Fruit fly (Drosophila melanogaster): ENCODE results near the gene Gr61a.

Gr61a gene

DNA sequence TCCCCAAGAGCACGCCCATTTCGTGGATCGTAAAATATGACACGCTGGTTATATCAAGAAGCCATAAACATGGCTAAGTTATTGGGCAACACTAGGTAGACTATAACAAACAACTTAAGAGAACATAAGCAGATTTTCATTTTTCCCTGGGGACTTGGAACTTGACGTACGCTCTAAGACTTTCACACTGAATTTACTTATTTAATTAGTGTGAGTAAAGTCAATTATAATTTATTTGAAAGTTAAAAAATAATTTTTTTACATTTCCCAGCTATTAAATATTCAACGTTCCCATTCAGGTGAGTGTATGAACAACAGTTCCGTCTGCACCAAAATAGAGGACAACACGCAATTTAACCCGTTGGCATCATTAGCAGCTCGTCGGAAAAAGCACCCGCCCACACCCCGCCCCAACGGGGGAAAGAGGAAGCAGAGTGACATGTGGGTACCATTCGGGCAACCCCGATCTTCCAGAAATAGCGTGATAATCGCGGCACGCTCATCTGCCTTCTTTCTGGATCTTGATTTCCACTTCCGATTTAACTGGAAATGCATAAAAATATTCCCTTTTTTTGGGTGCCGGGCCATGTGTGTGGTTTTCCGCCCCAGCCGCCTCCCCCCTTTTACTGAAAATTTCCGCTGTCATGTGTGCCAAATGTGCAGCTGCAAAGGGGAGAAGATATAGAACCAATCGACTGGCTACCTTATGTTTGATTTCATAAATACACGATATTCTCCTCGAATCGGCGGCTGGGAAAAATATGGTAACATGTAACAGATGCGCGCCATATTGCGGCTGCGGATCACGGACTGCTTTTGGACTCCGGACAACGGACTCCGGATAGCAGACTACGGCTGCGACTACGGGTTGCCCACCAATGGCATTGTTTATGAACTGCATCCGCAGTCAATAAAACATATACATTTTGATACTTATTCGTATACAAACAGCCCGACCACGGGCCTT, 25.7 kb upstream of the Gr61a start:
- TF ChIP-seq CG9139 (GFP tag; optimal IDR thresholded peaks at IDR 0.05) (no peak), Hr4 (GFP tag; optimal IDR thresholded peaks at IDR 0.05) (no peak), CG32006 (GFP tag; optimal IDR thresholded peaks at IDR 0.05) (no peak), fd59A (GFP tag; optimal IDR thresholded peaks at IDR 0.05) (no peak), Sox102F (GFP tag; optimal IDR thresholded peaks at IDR 0.05) (no peak), CG1621 (tag; optimal IDR thresholded peaks at IDR 0.05) (peak; percentile 81), CG8632 (GFP tag; optimal IDR thresholded peaks at IDR 0.05) (no peak), dac (GFP tag; optimal IDR thresholded peaks at IDR 0.05) (no peak), Hr38 (GFP tag; optimal IDR thresholded peaks at IDR 0.05) (no peak), eg (GFP tag; IDR thresholded peaks at IDR 0.05) (peak; percentile 37; the same call in 1 of the 3 replicates), CG11902 (GFP tag; optimal IDR thresholded peaks at IDR 0.05) (no peak), Sox14 (GFP tag; optimal IDR thresholded peaks at IDR 0.05) (no peak), cyc (GFP tag; optimal IDR thresholded peaks at IDR 0.05) (no peak), Eip75B (GFP tag; optimal IDR thresholded peaks at IDR 0.05) (no peak), CG15336 (GFP tag; IDR thresholded peaks at IDR 0.05) (0 out of 2 replicates have a peak, but pooled peaks have one; percentile 18), Hr39 (GFP tag; optimal IDR thresholded peaks at IDR 0.05) (no peak), net (GFP tag; optimal IDR thresholded peaks at IDR 0.05) (no peak), fd85E (GFP tag; optimal IDR thresholded peaks at IDR 0.05) (no peak), Blimp-1 (GFP tag; optimal IDR thresholded peaks at IDR 0.05) (no peak), CG8319 (GFP tag; optimal IDR thresholded peaks at IDR 0.05) (no peak), svp (GFP tag) (peak; percentile 47), esn (GFP tag; optimal IDR thresholded peaks at IDR 0.05) (no peak), CG6808 (GFP tag; optimal IDR thresholded peaks at IDR 0.05) (no peak), CG6792 (GFP tag; optimal IDR thresholded peaks at IDR 0.05) (no peak), Eip78C (GFP tag) (peak; percentile 64)

DNA sequence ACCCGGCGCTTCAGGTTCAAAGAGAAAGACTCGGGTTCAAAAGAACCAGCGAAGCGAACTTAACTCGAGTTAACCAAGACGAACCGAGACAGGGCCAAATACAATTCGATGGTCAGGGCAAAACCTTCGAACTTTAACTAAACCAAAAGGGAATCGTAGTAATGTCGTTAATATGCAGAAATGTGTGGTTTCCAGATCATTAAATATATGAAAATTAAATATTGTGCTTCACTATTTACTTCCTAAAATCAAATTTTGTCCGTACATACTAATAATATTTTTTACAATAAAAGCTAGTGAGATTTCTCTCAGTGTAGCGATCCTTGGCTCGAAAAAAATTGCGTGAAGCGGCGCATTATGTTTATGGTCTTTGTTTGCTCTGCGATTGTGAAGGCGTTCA, 23.5 kb upstream of the Gr61a start:
- peak; percentile 43 for TF ChIP-seq Sox15 (GFP tag; optimal IDR thresholded peaks at IDR 0.05)
- no peak for TF ChIP-seq CG6808 (GFP tag; optimal IDR thresholded peaks at IDR 0.05)
- TF ChIP-seq net (GFP tag; optimal IDR thresholded peaks at IDR 0.05), result peak; percentile 36
- TF ChIP-seq Blimp-1 (GFP tag; optimal IDR thresholded peaks at IDR 0.05), result no peak
- peak; percentile 56 for TF ChIP-seq OdsH (GFP tag; optimal IDR thresholded peaks at IDR 0.05)
- TF ChIP-seq CG10669 (GFP tag; optimal IDR thresholded peaks at IDR 0.05), result peak; percentile 37
- TF ChIP-seq Ets21C (GFP tag; optimal IDR thresholded peaks at IDR 0.05), result peak; percentile 30
- TF ChIP-seq svp (GFP tag), result peak; percentile 84
- TF ChIP-seq CG8632 (GFP tag; optimal IDR thresholded peaks at IDR 0.05), result peak; percentile 47
- peak; percentile 20 for TF ChIP-seq Hr4 (GFP tag; optimal IDR thresholded peaks at IDR 0.05)
- peak; percentile 49 for TF ChIP-seq achi (GFP tag; optimal IDR thresholded peaks at IDR 0.05)
- peak; percentile 62 for TF ChIP-seq Smox (GFP tag; optimal IDR thresholded peaks at IDR 0.05)
- peak; percentile 53 for TF ChIP-seq CG31627 (GFP tag; optimal IDR thresholded peaks at IDR 0.05)
- TF ChIP-seq Sox102F (GFP tag; optimal IDR thresholded peaks at IDR 0.05), result peak; percentile 69
- peak; percentile 45 for TF ChIP-seq vri (GFP tag; optimal IDR thresholded peaks at IDR 0.05)
- peak; percentile 67 for TF ChIP-seq topi (GFP tag; optimal IDR thresholded peaks at IDR 0.05)
- TF ChIP-seq eg (GFP tag; IDR thresholded peaks at IDR 0.05), result no peak
- TF ChIP-seq CG10631 (GFP tag; optimal IDR thresholded peaks at IDR 0.05), result peak; percentile 50
- peak; percentile 35; the same call in 1 of the 3 replicates for TF ChIP-seq CG6163 (GFP tag; IDR thresholded peaks at IDR 0.05)
- peak; percentile 92 for TF ChIP-seq Eip78C (GFP tag)
- TF ChIP-seq CG11902 (GFP tag; optimal IDR thresholded peaks at IDR 0.05), result peak; percentile 34
- no peak for TF ChIP-seq fd59A (GFP tag; optimal IDR thresholded peaks at IDR 0.05)
- TF ChIP-seq ss (GFP tag; optimal IDR thresholded peaks at IDR 0.05), result peak in 1 of 2 experiments; percentile 30
- TF ChIP-seq CG11762 (GFP tag; optimal IDR thresholded peaks at IDR 0.05; ENCODE audit: insufficient read depth), result peak; percentile 60
- no peak for TF ChIP-seq CG32006 (GFP tag; optimal IDR thresholded peaks at IDR 0.05)
- no peak for TF ChIP-seq CG11294 (GFP tag; IDR thresholded peaks at IDR 0.05)
- no peak for TF ChIP-seq Hr38 (GFP tag; optimal IDR thresholded peaks at IDR 0.05)
- no peak for TF ChIP-seq salr (GFP tag; optimal IDR thresholded peaks at IDR 0.05)
- TF ChIP-seq spab (GFP tag; optimal IDR thresholded peaks at IDR 0.05), result no peak
- peak; percentile 74 for TF ChIP-seq Met (GFP tag; optimal IDR thresholded peaks at IDR 0.05)
- no peak for TF ChIP-seq CG4318 (GFP tag; optimal IDR thresholded peaks at IDR 0.05)
- TF ChIP-seq esn (GFP tag; optimal IDR thresholded peaks at IDR 0.05), result peak; percentile 67
- TF ChIP-seq CG34406 (GFP tag; optimal IDR thresholded peaks at IDR 0.05), result peak; percentile 56
- peak; percentile 57 for TF ChIP-seq CG6792 (GFP tag; optimal IDR thresholded peaks at IDR 0.05)
- TF ChIP-seq Hr39 (GFP tag; optimal IDR thresholded peaks at IDR 0.05), result peak; percentile 37
- TF ChIP-seq lz (GFP tag; optimal IDR thresholded peaks at IDR 0.05), result peak; percentile 54
- no peak for TF ChIP-seq Eip93F (GFP tag; optimal IDR thresholded peaks at IDR 0.05)
- TF ChIP-seq CG1621 (tag; optimal IDR thresholded peaks at IDR 0.05), result peak; percentile 16

Data from whole organism, prepupa.